Fruit fly (Drosophila melanogaster) S2 (cell line): ENCODE measurements around the gene SPH93.

ENCODE experiments used
- CG8478 ChIP-seq: fragments of >200 bp; optimal IDR thresholded peaks from 2 replicates; lab custom pipeline; 2018
- CTCF ChIP-seq, 2 experiments: fragments of >200 bp; optimal IDR thresholded peaks; 2 replicates each; lab custom pipeline; 2018

DNA sequence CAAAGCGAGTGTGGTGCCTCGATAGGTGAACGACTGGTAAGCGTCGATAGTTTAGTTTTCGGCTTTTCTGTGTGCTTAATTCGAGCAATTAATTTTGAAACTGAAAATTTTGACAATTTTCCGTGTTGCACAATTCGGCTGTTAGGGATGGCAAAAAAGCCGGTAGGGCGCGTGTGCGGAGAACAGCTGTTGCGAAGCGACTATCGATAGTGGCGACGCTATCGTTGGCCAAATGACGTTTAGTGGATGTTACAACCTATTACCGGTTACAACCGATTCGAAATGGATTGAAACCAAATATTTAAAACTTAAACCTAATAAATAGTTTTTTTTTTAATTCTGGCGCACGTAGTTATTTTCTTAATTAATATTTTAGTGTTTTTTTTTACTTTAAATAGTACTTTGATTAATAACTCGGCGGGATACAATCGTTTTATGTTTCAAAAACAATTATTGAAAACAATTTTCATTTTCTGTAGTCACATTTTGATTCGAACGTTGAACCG, 45.3 kb upstream of the SPH93 start, which contains the start of the genes mEFTs and Dhc36C:
- no peak for TF ChIP-seq CG8478 (lab: Kevin White, UChicago)
- TF ChIP-seq CTCF (optimal IDR thresholded peaks at IDR 0.05; lab: Kevin White, UChicago), result peak; percentile 37 to 57
